Fruit fly (Drosophila melanogaster): ENCODE measurements around the gene Cds.

Gene Cds

dm6 chr3L:8153206-8153996, 25.8 kb downstream of the Cds start (continued):
- TF ChIP-seq amos (GFP tag; IDR thresholded peaks at IDR 0.05; ENCODE audit: partially characterized antibody) (no peak), unc-4 (GFP tag; IDR thresholded peaks at IDR 0.05; ENCODE audit: partially characterized antibody) (no peak), HLH54F (GFP tag; optimal IDR thresholded peaks at IDR 0.05) (no peak), Hr51 (GFP tag; optimal IDR thresholded peaks at IDR 0.05) (peak in 1 of 2 experiments; percentile 85), CG2120 (GFP tag; optimal IDR thresholded peaks at IDR 0.05) (no peak), ab (GFP tag; optimal IDR thresholded peaks at IDR 0.05) (peak; percentile 1), hb (GFP tag; IDR thresholded peaks at IDR 0.05; ENCODE audit: partially characterized antibody) (no peak), Side (GFP tag; optimal IDR thresholded peaks at IDR 0.05) (peak; percentile 26), en (GFP tag; optimal IDR thresholded peaks at IDR 0.05) (no peak), CG2129 (GFP tag; IDR thresholded peaks at IDR 0.05; ENCODE audit: partially characterized antibody) (no peak), ems (GFP tag; optimal IDR thresholded peaks at IDR 0.05) (peak; percentile 12), H15 (GFP tag; IDR thresholded peaks at IDR 0.05) (peak; percentile 53; the same call in 1 of the 3 replicates), Atf-2 (GFP tag; optimal IDR thresholded peaks at IDR 0.05) (peak; percentile 37), gro (GFP tag; optimal IDR thresholded peaks at IDR 0.05) (no peak), dpn (GFP tag; optimal IDR thresholded peaks at IDR 0.05) (peak; percentile 36 to 51), ac (GFP tag; optimal IDR thresholded peaks at IDR 0.05) (no peak), CG10654 (GFP tag; optimal IDR thresholded peaks at IDR 0.05) (peak; percentile 45), CG18262 (tag; optimal IDR thresholded peaks at IDR 0.05) (peak; percentile 41), vvl (GFP tag; IDR thresholded peaks at IDR 0.05) (peak; percentile 75), ind (GFP tag; optimal IDR thresholded peaks at IDR 0.05) (peak; percentile 64), al (GFP tag; IDR thresholded peaks at IDR 0.05) (no peak), kni (GFP tag; optimal IDR thresholded peaks at IDR 0.05) (no peak), CG1603 (tag; optimal IDR thresholded peaks at IDR 0.05) (peak; percentile 63), Mrtf (GFP tag; IDR thresholded peaks at IDR 0.05) (peak; percentile 53; the same call in 1 of the 3 replicates), CG16813 (GFP tag; IDR thresholded peaks at IDR 0.05; ENCODE audit: partially characterized antibody) (no peak), tap (tag; optimal IDR thresholded peaks at IDR 0.05) (peak; percentile 61), D19A (tag; optimal IDR thresholded peaks at IDR 0.05) (peak; percentile 61), Hr3 (GFP tag; optimal IDR thresholded peaks at IDR 0.05) (peak; percentile 43), mirr (GFP tag; optimal IDR thresholded peaks at IDR 0.05) (no peak), HHEX (GFP tag; optimal IDR thresholded peaks at IDR 0.05) (peak; percentile 58), pros (GFP tag; optimal IDR thresholded peaks at IDR 0.05) (no peak), Hand (GFP tag; optimal IDR thresholded peaks at IDR 0.05) (no peak), CG32767 (GFP tag; IDR thresholded peaks at IDR 0.05) (peak; percentile 55; the same call in 1 of the 2 replicates), Dll (GFP tag; IDR thresholded peaks at IDR 0.05; ENCODE audit: partially characterized antibody) (no peak), CG8281 (tag; optimal IDR thresholded peaks at IDR 0.05) (peak; percentile 3), cg (GFP tag; optimal IDR thresholded peaks at IDR 0.05) (peak; percentile 72), grn (GFP tag; optimal IDR thresholded peaks at IDR 0.05) (peak; percentile 34), CG14710 (tag; optimal IDR thresholded peaks at IDR 0.05) (peak; percentile 29), sisA (GFP tag; IDR thresholded peaks at IDR 0.05) (peak; percentile 68), ato (GFP tag; IDR thresholded peaks at IDR 0.05; ENCODE audit: partially characterized antibody) (no peak), seq (GFP tag; IDR thresholded peaks at IDR 0.05) (peak; percentile 71), CG7271 (tag; optimal IDR thresholded peaks at IDR 0.05) (no peak), bcd (GFP tag; optimal IDR thresholded peaks at IDR 0.05) (peak; percentile 41), CG14860 (GFP tag; IDR thresholded peaks at IDR 0.05; ENCODE audit: partially characterized antibody) (no peak), CG9817 (tag; optimal IDR thresholded peaks at IDR 0.05) (peak; percentile 20), scrt (GFP tag; optimal IDR thresholded peaks at IDR 0.05) (peak; percentile 32), CG16779 (GFP tag; IDR thresholded peaks at IDR 0.05) (no peak), Atf3 (GFP tag; optimal IDR thresholded peaks at IDR 0.05) (peak; percentile 54)
